Worm (Caenorhabditis elegans): ENCODE data around the gene srxa-9.

The srxa-9 gene

ce11 chrX:15713189-15713588, 33.6 kb upstream of the srxa-9 start:
- no peak for TF ChIP-seq scrt-1 (GFP tag; IDR thresholded peaks at IDR 0.05)
- no peak for TF ChIP-seq ceh-13 (GFP tag; optimal IDR thresholded peaks at IDR 0.05)
- no peak for TF ChIP-seq B0310.2 (tag; optimal IDR thresholded peaks at IDR 0.05)
- no peak for TF ChIP-seq aly-1 (tag; optimal IDR thresholded peaks at IDR 0.05)
- no peak for TF ChIP-seq F13C5.2 (tag; optimal IDR thresholded peaks at IDR 0.05)

- no peak for TF ChIP-seq ets-7 (tag; optimal IDR thresholded peaks at IDR 0.05)
- no peak for TF ChIP-seq ceh-13 (GFP tag; optimal IDR thresholded peaks at IDR 0.05)
- no peak for TF ChIP-seq aly-1 (tag; optimal IDR thresholded peaks at IDR 0.05)
- no peak for TF ChIP-seq ceh-36 (tag; optimal IDR thresholded peaks at IDR 0.05)
- TF ChIP-seq tra-4 (tag; optimal IDR thresholded peaks at IDR 0.05): no peak
- no peak for TF ChIP-seq pes-1 (GFP tag; IDR thresholded peaks at IDR 0.05)
- TF ChIP-seq flt-1 (GFP tag; IDR thresholded peaks at IDR 0.05): no peak
- TF ChIP-seq tbx-37 (GFP tag; conservative IDR thresholded peaks at IDR 0.05): no peak
- TF ChIP-seq F13C5.2 (tag; optimal IDR thresholded peaks at IDR 0.05): no peak
- TF ChIP-seq hmg-4 (GFP tag; optimal IDR thresholded peaks at IDR 0.05): no peak
- TF ChIP-seq hnd-1 (tag; optimal IDR thresholded peaks at IDR 0.05): no peak
- no peak for TF ChIP-seq B0310.2 (tag; optimal IDR thresholded peaks at IDR 0.05)
Observed at ce11 chrX:15716971-15717370, 29.8 kb upstream of the srxa-9 start.

- TF ChIP-seq pes-1 (GFP tag; IDR thresholded peaks at IDR 0.05) (no peak), ceh-36 (tag; optimal IDR thresholded peaks at IDR 0.05) (no peak), flt-1 (GFP tag; IDR thresholded peaks at IDR 0.05) (no peak), hnd-1 (tag; optimal IDR thresholded peaks at IDR 0.05) (no peak), B0310.2 (tag; optimal IDR thresholded peaks at IDR 0.05) (no peak), ama-1 (optimal IDR thresholded peaks at IDR 0.05) (no peak), F13C5.2 (tag; optimal IDR thresholded peaks at IDR 0.05) (no peak), ceh-13 (GFP tag; optimal IDR thresholded peaks at IDR 0.05) (no peak), tbx-11 (GFP tag; IDR thresholded peaks at IDR 0.05) (no peak), aly-1 (tag; optimal IDR thresholded peaks at IDR 0.05) (no peak), ets-7 (tag; optimal IDR thresholded peaks at IDR 0.05) (no peak), tra-4 (tag; optimal IDR thresholded peaks at IDR 0.05) (no peak), sea-1 (GFP tag; conservative IDR thresholded peaks at IDR 0.05) (no peak), hmbx-1 (tag; optimal IDR thresholded peaks at IDR 0.05) (no peak)
Observed at ce11 chrX:15718325-15718724, 28.5 kb upstream of the srxa-9 start, which contains the start of gene ZK662.6. Gene ZK662.6 (plus strand): TSS chrX:15718625.

ce11 chrX:15721346-15721745, 25.5 kb upstream of the srxa-9 start, which contains the start of gene ZK662.5:
Gene ZK662.5 (plus strand): TSS chrX:15721646.
- no peak for TF ChIP-seq sea-1 (GFP tag; conservative IDR thresholded peaks at IDR 0.05)
- no peak for TF ChIP-seq pes-1 (GFP tag; IDR thresholded peaks at IDR 0.05)
- TF ChIP-seq hnd-1 (tag; optimal IDR thresholded peaks at IDR 0.05): no peak
- TF ChIP-seq B0310.2 (tag; optimal IDR thresholded peaks at IDR 0.05): no peak
- TF ChIP-seq ceh-36 (tag; optimal IDR thresholded peaks at IDR 0.05): no peak
- no peak for TF ChIP-seq aly-1 (tag; optimal IDR thresholded peaks at IDR 0.05)
- TF ChIP-seq ama-1 (optimal IDR thresholded peaks at IDR 0.05): no peak

ce11 chrX:15724994-15725393, 21.8 kb upstream of the srxa-9 start:
- TF ChIP-seq ceh-13 (GFP tag; optimal IDR thresholded peaks at IDR 0.05): no peak
- TF ChIP-seq scrt-1 (GFP tag; IDR thresholded peaks at IDR 0.05): no peak

ce11 chrX:15725566-15726173, 21.1 kb upstream of the srxa-9 start, which contains the start of gene lin-15B:
Gene lin-15B (plus strand): TSS chrX:15726123.
- no peak for TF ChIP-seq ceh-13 (GFP tag; optimal IDR thresholded peaks at IDR 0.05)
- TF ChIP-seq ceh-36 (tag; optimal IDR thresholded peaks at IDR 0.05): no peak
- peak; percentile 56 for TF ChIP-seq hmg-4 (GFP tag; optimal IDR thresholded peaks at IDR 0.05)
- TF ChIP-seq tra-4 (tag; optimal IDR thresholded peaks at IDR 0.05): no peak
- TF ChIP-seq B0310.2 (tag; optimal IDR thresholded peaks at IDR 0.05): no peak
- no peak for TF ChIP-seq hmbx-1 (tag; optimal IDR thresholded peaks at IDR 0.05)

- TF ChIP-seq ets-7 (tag; optimal IDR thresholded peaks at IDR 0.05) (no peak), B0310.2 (tag; optimal IDR thresholded peaks at IDR 0.05) (no peak), tra-4 (tag; optimal IDR thresholded peaks at IDR 0.05) (no peak), sea-1 (GFP tag; conservative IDR thresholded peaks at IDR 0.05) (no peak), tbx-11 (GFP tag; IDR thresholded peaks at IDR 0.05) (no peak), ceh-36 (tag; optimal IDR thresholded peaks at IDR 0.05) (no peak), F13C5.2 (tag; optimal IDR thresholded peaks at IDR 0.05) (no peak), aly-1 (tag; optimal IDR thresholded peaks at IDR 0.05) (no peak)
Observed at ce11 chrX:15730342-15730741, 16.5 kb upstream of the srxa-9 start.

ce11 chrX:15731668-15732067, 15.1 kb upstream of the srxa-9 start, which contains the start of gene lin-15A:
Gene lin-15A (plus strand): TSS chrX:15731968.
- no peak for TF ChIP-seq tbx-37 (GFP tag; conservative IDR thresholded peaks at IDR 0.05)
- no peak for TF ChIP-seq tbx-11 (GFP tag; IDR thresholded peaks at IDR 0.05)
- TF ChIP-seq hmg-4 (GFP tag; optimal IDR thresholded peaks at IDR 0.05): no peak
- no peak for TF ChIP-seq aly-1 (tag; optimal IDR thresholded peaks at IDR 0.05)
- TF ChIP-seq hmbx-1 (tag; optimal IDR thresholded peaks at IDR 0.05): no peak
- TF ChIP-seq ceh-36 (tag; optimal IDR thresholded peaks at IDR 0.05): no peak
- no peak for TF ChIP-seq pes-1 (GFP tag; IDR thresholded peaks at IDR 0.05)
- no peak for TF ChIP-seq scrt-1 (GFP tag; IDR thresholded peaks at IDR 0.05)
- TF ChIP-seq flt-1 (GFP tag; IDR thresholded peaks at IDR 0.05): no peak
- no peak for TF ChIP-seq F13C5.2 (tag; optimal IDR thresholded peaks at IDR 0.05)
- no peak for TF ChIP-seq ama-1 (optimal IDR thresholded peaks at IDR 0.05)
- TF ChIP-seq ceh-13 (GFP tag; optimal IDR thresholded peaks at IDR 0.05): no peak
- no peak for TF ChIP-seq B0310.2 (tag; optimal IDR thresholded peaks at IDR 0.05)
- no peak for TF ChIP-seq sea-1 (GFP tag; conservative IDR thresholded peaks at IDR 0.05)
- no peak for TF ChIP-seq ets-7 (tag; optimal IDR thresholded peaks at IDR 0.05)

Data from whole organism, early embryonic.